Fruit fly (Drosophila melanogaster): ENCODE measurements around the gene Antp.

Antp gene

dm6 chr3R:6921256-6921966 lies 77.6 kb downstream of the Antp start:
- TF ChIP-seq EcR (GFP tag; optimal IDR thresholded peaks at IDR 0.05), result no peak
- TF ChIP-seq CG8478 (optimal IDR thresholded peaks at IDR 0.05), result no peak

dm6 chr3R:6919974-6920373 lies 79.1 kb downstream of the Antp start:
- no peak for TF ChIP-seq EcR (GFP tag; optimal IDR thresholded peaks at IDR 0.05)
- no peak for TF ChIP-seq Dll (optimal IDR thresholded peaks at IDR 0.05)

DNA sequence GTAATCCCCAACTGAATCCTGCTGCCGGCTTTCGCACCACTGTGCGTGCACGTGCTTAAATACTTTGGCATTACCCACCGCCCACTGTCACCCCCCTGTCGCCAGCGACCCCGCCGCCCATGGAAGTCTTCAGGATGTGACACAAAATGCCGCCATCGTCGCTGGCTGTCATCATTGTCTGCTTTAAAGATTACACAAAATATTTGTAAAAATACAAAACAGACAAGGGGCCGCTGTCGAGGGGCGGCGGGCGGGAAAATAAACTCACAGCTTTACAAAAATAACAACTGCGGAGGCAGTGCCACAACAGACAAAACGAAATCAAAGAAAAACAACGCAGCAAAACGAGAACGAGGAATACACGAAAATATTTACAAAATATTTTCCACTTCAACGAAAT lies 80.8 kb downstream of the Antp start:
- no peak for TF ChIP-seq pan (optimal IDR thresholded peaks at IDR 0.05)

dm6 chr3R:6916700-6917099 lies 82.3 kb downstream of the Antp start:
- no peak for TF ChIP-seq usp (GFP tag; optimal IDR thresholded peaks at IDR 0.05)
- no peak for TF ChIP-seq Dll (optimal IDR thresholded peaks at IDR 0.05)
- no peak for TF ChIP-seq pan (optimal IDR thresholded peaks at IDR 0.05)
- TF ChIP-seq CG8478 (optimal IDR thresholded peaks at IDR 0.05), result no peak
- no peak for TF ChIP-seq psq (optimal IDR thresholded peaks at IDR 0.05)
- TF ChIP-seq EcR (GFP tag; optimal IDR thresholded peaks at IDR 0.05), result no peak

dm6 chr3R:6914396-6914795 lies 84.6 kb downstream of the Antp start:
- TF ChIP-seq pan (optimal IDR thresholded peaks at IDR 0.05) (no peak), usp (GFP tag; optimal IDR thresholded peaks at IDR 0.05) (no peak), psq (optimal IDR thresholded peaks at IDR 0.05) (no peak), CG8478 (optimal IDR thresholded peaks at IDR 0.05) (no peak), Dll (optimal IDR thresholded peaks at IDR 0.05) (no peak), EcR (GFP tag; optimal IDR thresholded peaks at IDR 0.05) (no peak)

DNA sequence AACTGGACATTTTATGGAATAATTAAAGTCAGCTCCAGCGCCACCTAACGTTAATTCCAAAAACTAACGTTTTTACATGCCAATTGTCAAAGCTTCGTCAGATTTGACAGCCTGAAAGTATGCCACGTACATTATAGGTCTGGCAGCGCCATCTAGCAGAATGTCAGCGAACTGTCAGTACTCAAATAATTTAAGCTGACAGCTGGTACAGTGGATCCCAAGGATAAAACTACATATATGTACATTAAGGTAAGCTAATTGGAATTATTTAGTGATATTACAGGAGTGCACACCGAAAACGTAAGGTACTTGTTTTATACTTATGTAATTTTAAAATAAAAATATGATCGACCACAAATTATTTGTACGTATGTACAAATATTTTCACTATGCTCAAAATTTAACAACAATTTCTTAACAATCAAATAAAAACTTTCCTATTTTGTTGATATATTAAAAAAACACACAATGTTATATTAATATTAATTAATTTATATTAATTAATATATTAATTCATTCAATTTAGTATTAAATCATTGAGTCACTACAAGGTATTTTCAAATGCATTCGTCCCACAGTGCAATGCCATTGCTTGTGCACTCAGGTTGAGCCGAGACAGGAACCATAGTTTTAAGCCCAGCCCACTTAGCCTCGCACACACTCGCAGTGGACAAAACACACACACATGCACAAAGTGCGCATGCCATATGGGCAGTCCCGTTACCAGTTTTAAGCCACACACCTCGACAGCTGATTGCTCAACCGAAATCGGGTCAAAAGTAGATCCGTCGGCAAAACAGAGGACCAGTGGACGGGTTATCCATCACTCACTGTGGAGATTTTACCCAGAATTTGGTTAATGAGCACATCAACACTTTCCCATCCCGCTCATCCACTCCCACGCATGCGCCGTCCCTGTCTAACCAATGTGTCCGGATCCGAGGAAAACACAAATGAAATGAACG lies 86.5 kb downstream of the Antp start:
- TF ChIP-seq pan (optimal IDR thresholded peaks at IDR 0.05), result no peak
- TF ChIP-seq Dll (optimal IDR thresholded peaks at IDR 0.05), result no peak
- TF ChIP-seq usp (GFP tag; optimal IDR thresholded peaks at IDR 0.05), result no peak
- TF ChIP-seq EcR (GFP tag; optimal IDR thresholded peaks at IDR 0.05), result no peak
- TF ChIP-seq CG8478 (optimal IDR thresholded peaks at IDR 0.05), result no peak
- no peak for TF ChIP-seq psq (optimal IDR thresholded peaks at IDR 0.05)

DNA sequence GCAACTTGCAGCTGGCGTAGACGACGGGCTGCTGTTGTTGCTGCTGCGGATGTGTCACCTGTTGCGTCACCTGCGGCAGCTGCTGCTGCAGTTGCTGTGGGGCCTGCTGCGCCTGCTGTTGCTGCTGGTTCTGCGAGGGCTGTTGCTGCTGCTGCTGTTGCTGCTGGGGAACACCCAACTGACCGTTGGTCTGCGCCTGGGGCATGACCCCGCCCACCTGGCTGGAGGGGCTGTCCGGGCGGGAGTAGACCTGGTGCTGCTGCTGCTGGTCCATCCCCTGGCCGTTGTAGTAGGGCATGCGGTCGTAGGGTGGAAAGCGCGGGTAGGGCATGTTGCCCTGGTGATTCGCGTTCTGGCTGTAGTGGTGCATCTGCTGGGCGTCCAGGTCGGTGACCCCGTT lies 89.6 kb downstream of the Antp start:
- TF ChIP-seq EcR (GFP tag; optimal IDR thresholded peaks at IDR 0.05) (no peak), pan (optimal IDR thresholded peaks at IDR 0.05) (no peak), psq (optimal IDR thresholded peaks at IDR 0.05) (no peak), usp (GFP tag; optimal IDR thresholded peaks at IDR 0.05) (no peak), CG8478 (optimal IDR thresholded peaks at IDR 0.05) (no peak), Dll (optimal IDR thresholded peaks at IDR 0.05) (no peak)

- TF ChIP-seq Dll (optimal IDR thresholded peaks at IDR 0.05) (no peak), pan (optimal IDR thresholded peaks at IDR 0.05) (no peak), psq (optimal IDR thresholded peaks at IDR 0.05) (no peak), EcR (GFP tag; optimal IDR thresholded peaks at IDR 0.05) (no peak), usp (GFP tag; optimal IDR thresholded peaks at IDR 0.05) (no peak), CG8478 (optimal IDR thresholded peaks at IDR 0.05) (no peak)
Observed at dm6 chr3R:6908105-6908504, 90.9 kb downstream of the Antp start.

dm6 chr3R:6904299-6904698 lies 94.7 kb downstream of the Antp start:
- TF ChIP-seq pan (optimal IDR thresholded peaks at IDR 0.05) (no peak), EcR (GFP tag; optimal IDR thresholded peaks at IDR 0.05) (no peak), psq (optimal IDR thresholded peaks at IDR 0.05) (no peak), usp (GFP tag; optimal IDR thresholded peaks at IDR 0.05) (no peak), CG8478 (optimal IDR thresholded peaks at IDR 0.05) (no peak)

- no peak for TF ChIP-seq psq (optimal IDR thresholded peaks at IDR 0.05)
- no peak for TF ChIP-seq usp (GFP tag; optimal IDR thresholded peaks at IDR 0.05)
- no peak for TF ChIP-seq CG8478 (optimal IDR thresholded peaks at IDR 0.05)
- no peak for TF ChIP-seq pan (optimal IDR thresholded peaks at IDR 0.05)
- TF ChIP-seq Dll (optimal IDR thresholded peaks at IDR 0.05), result no peak
- TF ChIP-seq EcR (GFP tag; optimal IDR thresholded peaks at IDR 0.05), result no peak
Observed at dm6 chr3R:6903289-6903791, 95.7 kb downstream of the Antp start.

DNA sequence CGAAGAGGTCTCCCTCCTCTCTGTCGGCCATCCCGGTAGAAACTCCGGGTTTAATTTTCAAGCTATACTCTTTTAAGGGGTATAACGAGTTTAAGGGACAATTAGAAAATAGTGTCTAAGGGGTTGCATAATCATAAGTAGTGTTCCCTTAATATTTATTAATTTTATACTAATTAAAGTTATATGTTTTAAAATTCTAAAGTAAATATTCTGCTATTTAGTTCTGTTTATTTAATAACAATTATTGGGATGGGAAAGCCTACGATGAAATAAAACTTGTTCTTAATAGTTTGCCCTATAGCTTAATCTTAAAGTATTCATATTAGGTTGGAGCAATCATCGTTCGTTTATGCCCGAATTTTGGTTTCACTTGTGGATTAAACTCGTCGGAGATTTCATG lies 100.1 kb downstream of the Antp start:
- no peak for TF ChIP-seq Dll (optimal IDR thresholded peaks at IDR 0.05)
- TF ChIP-seq psq (optimal IDR thresholded peaks at IDR 0.05), result no peak
- no peak for TF ChIP-seq usp (GFP tag; optimal IDR thresholded peaks at IDR 0.05)
- no peak for TF ChIP-seq pan (optimal IDR thresholded peaks at IDR 0.05)
- TF ChIP-seq EcR (GFP tag; optimal IDR thresholded peaks at IDR 0.05), result no peak
- TF ChIP-seq CG8478 (optimal IDR thresholded peaks at IDR 0.05), result no peak

dm6 chr3R:6893137-6893578 lies 105.9 kb downstream of the Antp start:
- no peak for TF ChIP-seq psq (optimal IDR thresholded peaks at IDR 0.05)
- TF ChIP-seq CG8478 (optimal IDR thresholded peaks at IDR 0.05), result peak; percentile 62
- TF ChIP-seq pan (optimal IDR thresholded peaks at IDR 0.05), result no peak
- no peak for TF ChIP-seq usp (GFP tag; optimal IDR thresholded peaks at IDR 0.05)
- peak; percentile 35 for TF ChIP-seq Dll (optimal IDR thresholded peaks at IDR 0.05)

All from whole organism.